Worm (Caenorhabditis elegans): ENCODE measurements around the gene C01G6.2.

ce11 chrII:9305575-9305974, 38.7 kb downstream of the C01G6.2 start:
- TF ChIP-seq nhr-237 (tag; optimal IDR thresholded peaks at IDR 0.05) (no peak), ztf-11 (tag; optimal IDR thresholded peaks at IDR 0.05) (no peak), unc-39 (tag; optimal IDR thresholded peaks at IDR 0.05) (no peak), nhr-11 (tag; optimal IDR thresholded peaks at IDR 0.05) (no peak), nhr-77 (tag; optimal IDR thresholded peaks at IDR 0.05) (no peak), unc-62 (GFP tag; optimal IDR thresholded peaks at IDR 0.05) (no peak), snpc-4 (tag; optimal IDR thresholded peaks at IDR 0.05) (no peak), lin-39 (tag; optimal IDR thresholded peaks at IDR 0.05) (no peak), F13H6.1 (tag; optimal IDR thresholded peaks at IDR 0.05) (no peak), lsy-2 (tag; optimal IDR thresholded peaks at IDR 0.05) (peak in 1 of 2 experiments; percentile 15), peb-1 (tag; optimal IDR thresholded peaks at IDR 0.05) (no peak), sma-3 (GFP tag; optimal IDR thresholded peaks at IDR 0.05) (no peak), ztf-4 (tag; optimal IDR thresholded peaks at IDR 0.05) (no peak)
